Fruit fly (Drosophila melanogaster) whole organism, prepupa: ENCODE measurements around the gene Men-b.

Source experiments
- CG11902 ChIP-seq: fragments of 200-800 bp; sonication (Bioruptor generic); optimal IDR thresholded peaks from 3 replicates; lab custom pipeline; 2016; ENCODE audit warnings: missing biosample characterization, missing genetic modification characterization
- CG3919 ChIP-seq: fragments of 200-800 bp; sonication (Bioruptor generic); optimal IDR thresholded peaks from 3 replicates; lab custom pipeline; 2016; ENCODE audit warnings: missing biosample characterization, missing genetic modification characterization
- CG6276 ChIP-seq: fragments of 200-800 bp; sonication (Bioruptor generic); optimal IDR thresholded peaks from 2 replicates; lab custom pipeline; 2017; ENCODE audit warnings: missing biosample characterization, mild to moderate bottlenecking, missing genetic modification characterization

- peak; percentile 32 for TF ChIP-seq CG11902 (GFP tag; lab: Kevin White, UChicago)
- TF ChIP-seq CG3919 (GFP tag; lab: Kevin White, UChicago): peak; percentile 65
- TF ChIP-seq CG6276 (GFP tag; lab: Kevin White, UChicago): no peak
Observed at dm6 chr3R:27185933-27186571, 34.6 kb downstream of the Men-b start.
